Worm (Caenorhabditis elegans): ENCODE measurements around the gene C13F10.7.

C13F10.7 gene

DNA sequence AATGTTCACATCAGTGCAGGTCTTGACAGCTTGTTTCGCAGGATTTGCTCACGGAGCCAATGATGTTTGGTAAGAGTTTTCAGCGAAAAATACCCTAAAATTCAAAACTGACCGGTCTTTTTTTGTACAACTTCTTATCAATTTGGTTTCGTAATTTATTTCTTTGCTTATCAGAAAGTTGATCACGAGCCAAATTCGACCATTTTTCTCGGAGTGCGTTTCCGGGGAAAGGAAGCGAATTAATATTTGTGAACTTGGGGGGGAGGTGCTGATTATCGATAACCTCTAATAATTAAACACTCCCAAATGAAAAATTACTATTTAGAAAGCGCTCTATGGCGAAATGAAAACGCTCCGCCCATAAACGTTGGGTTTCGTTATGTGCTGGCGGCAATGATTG lies 36.5 kb downstream of the C13F10.7 start:
- TF ChIP-seq unc-62 (GFP tag; optimal IDR thresholded peaks at IDR 0.05) = no peak

DNA sequence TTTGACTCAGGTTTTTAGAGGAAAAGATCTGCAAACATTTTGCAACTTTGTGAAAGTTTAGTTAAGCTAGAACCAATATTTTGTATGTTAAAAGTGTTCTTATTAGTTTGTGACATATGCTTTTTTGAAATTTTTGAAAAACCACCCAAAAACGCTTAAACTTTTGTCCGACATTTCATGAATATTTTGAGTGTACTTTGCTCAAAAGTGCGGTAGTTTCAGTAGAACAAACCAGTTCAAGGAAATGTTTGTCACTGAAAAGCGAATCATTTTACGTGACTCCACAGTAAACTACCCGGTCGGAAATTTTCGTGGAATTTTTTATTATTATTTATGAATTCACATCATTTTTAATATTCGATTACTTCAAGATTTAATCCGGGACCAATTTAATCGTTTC lies 38.5 kb downstream of the C13F10.7 start, which contains the start of gene pitr-5:
Gene pitr-5 (plus strand): TSS at position 301 of the 400 bp plus-strand sequence.
- no peak for TF ChIP-seq unc-62 (GFP tag; optimal IDR thresholded peaks at IDR 0.05)

DNA sequence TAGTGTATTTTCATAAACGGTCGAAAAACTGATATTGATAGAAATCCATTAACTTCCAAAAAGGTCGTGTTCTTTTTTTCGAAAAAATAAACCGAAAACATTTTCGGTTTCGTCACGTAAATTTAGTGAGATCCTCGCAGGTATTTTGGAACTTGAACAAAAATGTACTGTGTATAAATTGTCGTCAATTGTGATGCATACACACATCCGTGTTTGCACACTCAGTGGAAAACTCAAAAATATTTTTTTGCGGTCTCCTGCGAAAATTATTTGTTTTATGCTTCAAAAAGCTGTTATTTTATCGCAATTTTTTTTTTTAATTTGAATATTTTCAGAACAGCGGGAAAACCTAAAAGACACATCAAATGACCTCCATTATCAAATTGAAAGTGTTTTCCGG lies 44.2 kb downstream of the C13F10.7 start, which contains the start of gene cpsf-2:
Gene cpsf-2 (plus strand): TSS at position 330 of the 400 bp plus-strand sequence.
- no peak for TF ChIP-seq unc-62 (GFP tag; optimal IDR thresholded peaks at IDR 0.05)

DNA sequence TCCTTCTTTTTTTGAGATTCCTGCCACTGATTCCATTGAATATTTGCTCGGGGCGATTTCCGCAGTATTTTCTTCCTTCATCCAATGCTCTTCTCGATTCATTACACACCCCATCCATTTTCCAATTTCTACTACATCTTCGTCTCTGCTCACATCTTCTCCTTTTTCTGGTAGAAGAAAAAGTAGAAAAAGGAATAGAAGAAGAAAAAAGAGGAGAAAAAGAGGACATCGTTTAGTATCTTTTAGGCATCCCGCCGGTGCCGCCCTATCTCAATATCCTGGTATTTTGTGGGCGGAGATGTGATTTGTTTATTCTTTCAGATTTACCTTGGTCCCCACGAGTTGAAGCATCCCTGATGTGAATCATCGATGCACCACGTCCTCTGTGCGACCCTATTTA lies 47.9 kb downstream of the C13F10.7 start, which contains the start of gene lgc-39:
Gene lgc-39 (plus strand): TSS at position 301 of the 400 bp plus-strand sequence.
- TF ChIP-seq unc-62 (GFP tag; optimal IDR thresholded peaks at IDR 0.05) = no peak
